Worm (Caenorhabditis elegans): Measurements from ENCODE around the gene T01B7.13.

The T01B7.13 gene

ce11 chrII:8741277-8741676 is 26.1 kb downstream of the T01B7.13 start (continued):
- TF ChIP-seq nhr-19 (GFP tag; conservative IDR thresholded peaks at IDR 0.05), result peak; percentile 72
- TF ChIP-seq ztf-4 (tag; optimal IDR thresholded peaks at IDR 0.05), result peak; percentile 8
- TF ChIP-seq nhr-11 (tag; optimal IDR thresholded peaks at IDR 0.05), result no peak
- no peak for TF ChIP-seq Y116A8C.19 (tag; optimal IDR thresholded peaks at IDR 0.05; ENCODE audit: borderline replicate concordance)
- TF ChIP-seq C04F5.9 (tag; optimal IDR thresholded peaks at IDR 0.05), result no peak
- no peak for TF ChIP-seq nhr-28 (tag; optimal IDR thresholded peaks at IDR 0.05)
- no peak for TF ChIP-seq sox-4 (tag; optimal IDR thresholded peaks at IDR 0.05)
- no peak for TF ChIP-seq unc-98 (GFP tag; IDR thresholded peaks at IDR 0.05)
- TF ChIP-seq nhr-76 (tag; optimal IDR thresholded peaks at IDR 0.05), result no peak
- TF ChIP-seq nhr-47 (tag; optimal IDR thresholded peaks at IDR 0.05), result peak; percentile 2
- TF ChIP-seq fkh-4 (tag; optimal IDR thresholded peaks at IDR 0.05; ENCODE audit: borderline replicate concordance), result no peak
- no peak for TF ChIP-seq snpc-4 (tag; optimal IDR thresholded peaks at IDR 0.05)
- TF ChIP-seq elt-3 (tag; optimal IDR thresholded peaks at IDR 0.05), result no peak
- no peak for TF ChIP-seq hlh-17 (GFP tag; optimal IDR thresholded peaks at IDR 0.05; ENCODE audit: borderline replicate concordance)
- no peak for TF ChIP-seq ztf-11 (tag; optimal IDR thresholded peaks at IDR 0.05)
- TF ChIP-seq ceh-88 (GFP tag; IDR thresholded peaks at IDR 0.05), result no peak
- TF ChIP-seq ces-1 (GFP tag; optimal IDR thresholded peaks at IDR 0.05), result no peak
- no peak for TF ChIP-seq fos-1 (tag; optimal IDR thresholded peaks at IDR 0.05)
- peak in 2 of 3 experiments; percentile 8 to 16 for TF ChIP-seq dpl-1 (GFP tag; optimal IDR thresholded peaks at IDR 0.05)
- TF ChIP-seq egl-13 (tag; optimal IDR thresholded peaks at IDR 0.05), result no peak
- TF ChIP-seq lin-39 (tag; optimal IDR thresholded peaks at IDR 0.05), result no peak
- no peak for TF ChIP-seq pag-3 (tag; optimal IDR thresholded peaks at IDR 0.05; ENCODE audit: borderline replicate concordance, insufficient read depth)
- TF ChIP-seq unc-130 (tag; optimal IDR thresholded peaks at IDR 0.05), result no peak
- TF ChIP-seq nhr-90 (tag; optimal IDR thresholded peaks at IDR 0.05; ENCODE audit: poor library complexity), result no peak
- TF ChIP-seq C16A3.4 (tag; optimal IDR thresholded peaks at IDR 0.05), result no peak
- TF ChIP-seq mdl-1 (tag; optimal IDR thresholded peaks at IDR 0.05), result peak in 1 of 2 experiments; percentile 86
- no peak for TF ChIP-seq lin-13 (GFP tag; optimal IDR thresholded peaks at IDR 0.05)
- no peak for TF ChIP-seq ceh-8 (GFP tag; optimal IDR thresholded peaks at IDR 0.05)
- peak; percentile 24 for TF ChIP-seq swsn-7 (tag; optimal IDR thresholded peaks at IDR 0.05)
- TF ChIP-seq aly-2 (tag; optimal IDR thresholded peaks at IDR 0.05), result no peak
- no peak for TF ChIP-seq ama-1 (optimal IDR thresholded peaks at IDR 0.05)
- peak in 1 of 2 experiments; percentile 11 for TF ChIP-seq efl-1 (optimal IDR thresholded peaks at IDR 0.05)
- TF ChIP-seq efl-1 (GFP tag; optimal IDR thresholded peaks at IDR 0.05 in 1 of 2), result peak in 1 of 2 experiments; percentile 74
- TF ChIP-seq nhr-71 (tag; optimal IDR thresholded peaks at IDR 0.05), result peak; percentile 79
- no peak for TF ChIP-seq egl-27 (tag; optimal IDR thresholded peaks at IDR 0.05)
- no peak for TF ChIP-seq F16B12.6 (tag; optimal IDR thresholded peaks at IDR 0.05)
- no peak for TF ChIP-seq nhr-12 (tag; optimal IDR thresholded peaks at IDR 0.05)
- TF ChIP-seq hpl-2 (GFP tag; optimal IDR thresholded peaks at IDR 0.05), result no peak
- TF ChIP-seq elt-2 (tag; optimal IDR thresholded peaks at IDR 0.05), result peak; percentile 3

ce11 chrII:8742006-8742847 is 27.0 kb downstream of the T01B7.13 start:
- TF ChIP-seq dpl-1 (GFP tag; optimal IDR thresholded peaks at IDR 0.05), result peak in 2 of 3 experiments; percentile 19 to 31
- TF ChIP-seq grh-1 (GFP tag; IDR thresholded peaks at IDR 0.05), result peak; percentile 84
- no peak for TF ChIP-seq ceh-8 (GFP tag; optimal IDR thresholded peaks at IDR 0.05)
- no peak for TF ChIP-seq hlh-4 (tag; optimal IDR thresholded peaks at IDR 0.05)
- TF ChIP-seq tbx-2 (tag; optimal IDR thresholded peaks at IDR 0.05), result peak; percentile 79
- peak; percentile 79 for TF ChIP-seq nhr-47 (tag; optimal IDR thresholded peaks at IDR 0.05)
- TF ChIP-seq nhr-11 (tag; optimal IDR thresholded peaks at IDR 0.05), result peak; percentile 70
- peak; percentile 91 for TF ChIP-seq blmp-1 (tag; optimal IDR thresholded peaks at IDR 0.05)
- no peak for TF ChIP-seq tlp-1 (tag; optimal IDR thresholded peaks at IDR 0.05)
- no peak for TF ChIP-seq pax-3 (tag; optimal IDR thresholded peaks at IDR 0.05)
- TF ChIP-seq unc-86 (tag; optimal IDR thresholded peaks at IDR 0.05), result no peak
- 0 out of 2 replicates have a peak, but pooled peaks have one; percentile 49 for TF ChIP-seq mab-9 (GFP tag; IDR thresholded peaks at IDR 0.05)
- TF ChIP-seq lin-35 (GFP tag; optimal IDR thresholded peaks at IDR 0.05), result peak in 1 of 2 experiments; percentile 81
- no peak for TF ChIP-seq fos-1 (tag; optimal IDR thresholded peaks at IDR 0.05)
- TF ChIP-seq lsy-2 (tag; optimal IDR thresholded peaks at IDR 0.05), result peak; percentile 51 to 82
- TF ChIP-seq pag-3 (tag; optimal IDR thresholded peaks at IDR 0.05; ENCODE audit: borderline replicate concordance, insufficient read depth), result no peak
- TF ChIP-seq xbp-1 (tag; optimal IDR thresholded peaks at IDR 0.05), result peak; percentile 58
- peak; percentile 100 for TF ChIP-seq nhr-85 (tag)
- peak; percentile 79 for TF ChIP-seq mep-1 (tag; optimal IDR thresholded peaks at IDR 0.05)

Measured in whole organism, L1 larva.